Fruit fly (Drosophila melanogaster) whole organism, embryonic: ENCODE measurements around the gene Evi5.

Source experiments
- Aef1 ChIP-seq: fragments of 200-800 bp; sonication (Bioruptor generic); IDR thresholded peaks from 3 replicates; pipeline ENCODE4 v1.3.6; 2022; ENCODE audit warnings: missing biosample characterization, missing genetic modification characterization
- Atf-2 ChIP-seq: fragments of 200-800 bp; sonication (Bioruptor generic); optimal IDR thresholded peaks from 2 replicates; lab custom pipeline; 2016; ENCODE audit warnings: missing biosample characterization, missing genetic modification characterization
- Atf3 ChIP-seq: fragments of 200-800 bp; sonication (Bioruptor generic); optimal IDR thresholded peaks from 3 replicates; lab custom pipeline; 2016; ENCODE audit warnings: missing biosample characterization, missing genetic modification characterization
- CG10274 ChIP-seq: fragments of 200-800 bp; sonication (Bioruptor generic); optimal IDR thresholded peaks from 3 replicates; lab custom pipeline; 2017; ENCODE audit warnings: missing biosample characterization, mild to moderate bottlenecking, missing genetic modification characterization
- CG10462 ChIP-seq: fragments of 200-800 bp; sonication (Bioruptor generic); optimal IDR thresholded peaks from 2 replicates; lab custom pipeline; 2016; ENCODE audit warnings: missing biosample characterization, missing genetic modification characterization
- CG11504 ChIP-seq: fragments of 200-800 bp; sonication (Bioruptor generic); optimal IDR thresholded peaks from 3 replicates; lab custom pipeline; 2019; ENCODE audit warnings: missing biosample characterization, mild to moderate bottlenecking, missing genetic modification characterization, moderate library complexity
- CG12071 ChIP-seq: fragments of 200-800 bp; sonication (Bioruptor generic); optimal IDR thresholded peaks from 3 replicates; lab custom pipeline; 2018; ENCODE audit warnings: missing biosample characterization, mild to moderate bottlenecking, missing genetic modification characterization
- CG12299 ChIP-seq: fragments of 200-800 bp; sonication (Bioruptor generic); optimal IDR thresholded peaks from 2 replicates; lab custom pipeline; 2018; ENCODE audit warnings: missing biosample characterization, mild to moderate bottlenecking, missing genetic modification characterization
- CG15479 ChIP-seq: fragments of 200-800 bp; sonication (Bioruptor generic); optimal IDR thresholded peaks from 3 replicates; lab custom pipeline; 2019; ENCODE audit warnings: missing biosample characterization, mild to moderate bottlenecking, missing genetic modification characterization, moderate library complexity
- CG18011 ChIP-seq: fragments of 200-800 bp; sonication (Bioruptor generic); optimal IDR thresholded peaks from 2 replicates; lab custom pipeline; 2017; ENCODE audit warnings: missing biosample characterization, missing genetic modification characterization, mild to moderate bottlenecking, moderate library complexity, missing genotype
- CG2678 ChIP-seq: fragments of 200-800 bp; sonication (Bioruptor generic); optimal IDR thresholded peaks from 3 replicates; lab custom pipeline; 2019; ENCODE audit warnings: missing biosample characterization, mild to moderate bottlenecking, missing genetic modification characterization, moderate library complexity
- CG2889 ChIP-seq: fragments of 200-800 bp; sonication (Bioruptor generic); IDR thresholded peaks from 3 replicates; pipeline ENCODE4 v1.3.6; 2022; ENCODE audit warnings: missing biosample characterization, missing genetic modification characterization
- CG31441 ChIP-seq: fragments of 200-800 bp; sonication (Bioruptor generic); IDR thresholded peaks from 2 replicates; pipeline ENCODE4 v1.3.6; 2022; ENCODE audit warnings: missing biosample characterization, missing genetic modification characterization
- CG42726 ChIP-seq: fragments of 200-800 bp; sonication (Bioruptor generic); IDR thresholded peaks from 2 replicates; pipeline ENCODE4 v1.3.6; 2022; ENCODE audit warnings: missing biosample characterization, missing genetic modification characterization; ENCODE audit not compliant: partially characterized antibody
- CG43689 ChIP-seq: fragments of 200-800 bp; sonication (Bioruptor generic); IDR thresholded peaks from 2 replicates; pipeline ENCODE4 v1.3.6; 2022; ENCODE audit warnings: missing biosample characterization, missing genetic modification characterization
- CG5953 ChIP-seq: fragments of 200-800 bp; sonication (Bioruptor generic); IDR thresholded peaks from 2 replicates; pipeline ENCODE4 v1.3.6; 2022; ENCODE audit warnings: missing biosample characterization, missing genetic modification characterization
- CG6175 ChIP-seq: fragments of 200-800 bp; sonication (Bioruptor generic); IDR thresholded peaks from 3 replicates; pipeline ENCODE4 v1.3.6; 2022; ENCODE audit warnings: missing biosample characterization, missing genetic modification characterization
- CG7556 ChIP-seq: fragments of 200-800 bp; sonication (Bioruptor generic); optimal IDR thresholded peaks from 2 replicates; lab custom pipeline; 2017; ENCODE audit warnings: missing biosample characterization, mild to moderate bottlenecking, missing genetic modification characterization
- CG8281 ChIP-seq: fragments of 200-800 bp; sonication (Bioruptor generic); optimal IDR thresholded peaks from 2 replicates; lab custom pipeline; 2018; ENCODE audit warnings: missing biosample characterization, mild to moderate bottlenecking, missing genetic modification characterization, moderate library complexity
- CG8290 ChIP-seq, 3 experiments: fragments of 200-800 bp; sonication (Bioruptor generic); optimal IDR thresholded peaks; 2 replicates each; lab custom pipeline; 2016 to 2019; ENCODE audit warnings: missing biosample characterization in 3 of 3, missing genetic modification characterization in 3 of 3, mild to moderate bottlenecking in 2 of 3, moderate library complexity in 1 of 3
- CG8765 ChIP-seq: fragments of 200-800 bp; sonication (Bioruptor generic); IDR thresholded peaks from 2 replicates; pipeline ENCODE4 v1.3.6; 2022; ENCODE audit warnings: missing biosample characterization, missing genetic modification characterization
- Camta ChIP-seq: fragments of 200-800 bp; sonication (Bioruptor generic); optimal IDR thresholded peaks from 2 replicates; lab custom pipeline; 2016; ENCODE audit warnings: missing biosample characterization, missing genetic modification characterization
- Chrac-16 ChIP-seq: fragments of 200-800 bp; sonication (Bioruptor generic); optimal IDR thresholded peaks from 3 replicates; lab custom pipeline; 2016; ENCODE audit warnings: missing biosample characterization, missing genetic modification characterization
- Elba2 ChIP-seq: fragments of 200-800 bp; sonication (Bioruptor generic); optimal IDR thresholded peaks from 3 replicates; lab custom pipeline; 2016; ENCODE audit warnings: missing biosample characterization, missing genetic modification characterization
- Hmx ChIP-seq: fragments of 200-800 bp; sonication (Bioruptor generic); optimal IDR thresholded peaks from 2 replicates; lab custom pipeline; 2016; ENCODE audit warnings: missing biosample characterization, missing genetic modification characterization
- Lim3 ChIP-seq: fragments of 200-800 bp; sonication (Bioruptor generic); IDR thresholded peaks from 2 replicates; pipeline ENCODE4 v1.3.6; 2022; ENCODE audit warnings: missing biosample characterization, missing genetic modification characterization
- Mes4 ChIP-seq: fragments of 200-800 bp; sonication (Bioruptor generic); optimal IDR thresholded peaks from 2 replicates; lab custom pipeline; 2016; ENCODE audit warnings: missing biosample characterization, missing genetic modification characterization
- Rx ChIP-seq: fragments of 200-800 bp; sonication (Bioruptor generic); IDR thresholded peaks from 2 replicates; pipeline ENCODE4 v1.3.6; 2022; ENCODE audit warnings: missing biosample characterization, missing genetic modification characterization
- ac ChIP-seq: fragments of 200-800 bp; sonication (Bioruptor generic); optimal IDR thresholded peaks from 3 replicates; lab custom pipeline; 2017; ENCODE audit warnings: missing biosample characterization, mild to moderate bottlenecking, missing genetic modification characterization
- bigmax ChIP-seq: fragments of 200-800 bp; sonication (Bioruptor generic); optimal IDR thresholded peaks from 2 replicates; lab custom pipeline; 2018; ENCODE audit warnings: missing biosample characterization, mild to moderate bottlenecking, missing genetic modification characterization
- bsh ChIP-seq, 2 experiments: fragments of 200-800 bp; sonication (Bioruptor generic); optimal IDR thresholded peaks; 2 replicates each; lab custom pipeline; 2017 to 2018; ENCODE audit warnings: mild to moderate bottlenecking in 2 of 2, missing biosample characterization in 2 of 2, missing genetic modification characterization in 2 of 2, moderate library complexity in 1 of 2
- cad ChIP-seq: fragments of >200 bp; optimal IDR thresholded peaks from 2 replicates; lab custom pipeline; 2017; ENCODE audit warnings: missing biosample characterization, missing genetic modification characterization
- crp ChIP-seq, 2 experiments: fragments of 200-800 bp; sonication (Bioruptor generic); optimal IDR thresholded peaks; 2 replicates in 1 of 2; 3 replicates in 1 of 2; lab custom pipeline; 2017; ENCODE audit warnings: missing biosample characterization in 2 of 2, missing genetic modification characterization in 2 of 2, mild to moderate bottlenecking in 1 of 2, moderate library complexity in 1 of 2
- en ChIP-seq: fragments of 200-800 bp; sonication (Bioruptor generic); optimal IDR thresholded peaks from 2 replicates; lab custom pipeline; 2016; ENCODE audit warnings: missing biosample characterization, missing genetic modification characterization
- fd3F ChIP-seq: fragments of 200-800 bp; sonication (Bioruptor generic); optimal IDR thresholded peaks from 2 replicates; lab custom pipeline; 2018; ENCODE audit warnings: missing biosample characterization, mild to moderate bottlenecking, missing genetic modification characterization, moderate library complexity
- fru ChIP-seq: fragments of >200 bp; optimal IDR thresholded peaks from 2 replicates; lab custom pipeline; 2017
- gcm2 ChIP-seq: fragments of 200-800 bp; sonication (Bioruptor generic); optimal IDR thresholded peaks from 2 replicates; lab custom pipeline; 2016; ENCODE audit warnings: missing biosample characterization, missing genetic modification characterization
- gfzf ChIP-seq: fragments of 200-800 bp; sonication (Bioruptor generic); optimal IDR thresholded peaks from 2 replicates; lab custom pipeline; 2016; ENCODE audit warnings: missing biosample characterization, mild to moderate bottlenecking, missing genetic modification characterization, moderate library complexity
- hkb ChIP-seq, 2 experiments: fragments of 200-800 bp in 1 of 2; fragments of >200 bp in 1 of 2; sonication (Bioruptor generic) in 1 of 2; IDR thresholded peaks in 1 of 2; optimal IDR thresholded peaks in 1 of 2; 2 replicates each; pipeline versions ENCODE4 v1.3.6 to Lab custom; 2017 to 2022; ENCODE audit warnings: missing biosample characterization in 1 of 2, missing genetic modification characterization in 1 of 2
- nerfin-2 ChIP-seq: fragments of 200-800 bp; sonication (Bioruptor generic); IDR thresholded peaks from 2 replicates; pipeline ENCODE4 v1.3.6; 2022; ENCODE audit warnings: missing biosample characterization, missing genetic modification characterization; ENCODE audit not compliant: partially characterized antibody
- pho ChIP-seq: fragments of 200-800 bp; sonication (Bioruptor generic); optimal IDR thresholded peaks from 2 replicates; lab custom pipeline; 2016; ENCODE audit warnings: missing biosample characterization, missing genetic modification characterization
- ro ChIP-seq: fragments of 200-800 bp; sonication (Bioruptor generic); IDR thresholded peaks from 2 replicates; pipeline ENCODE4 v1.3.6; 2022; ENCODE audit warnings: missing biosample characterization, missing genetic modification characterization
- schlank ChIP-seq: fragments of 200-800 bp; sonication (Bioruptor generic); optimal IDR thresholded peaks from 2 replicates; lab custom pipeline; 2018; ENCODE audit warnings: missing biosample characterization, mild to moderate bottlenecking, missing genetic modification characterization
- wor ChIP-seq: fragments of 200-800 bp; sonication (Bioruptor generic); IDR thresholded peaks from 2 replicates; pipeline ENCODE4 v1.3.6; 2022; ENCODE audit warnings: missing biosample characterization, missing genetic modification characterization
- z ChIP-seq: fragments of 200-800 bp; sonication (Bioruptor generic); IDR thresholded peaks from 3 replicates; pipeline ENCODE4 v1.3.6; 2022; ENCODE audit warnings: missing biosample characterization, missing genetic modification characterization

Evi5 gene

DNA sequence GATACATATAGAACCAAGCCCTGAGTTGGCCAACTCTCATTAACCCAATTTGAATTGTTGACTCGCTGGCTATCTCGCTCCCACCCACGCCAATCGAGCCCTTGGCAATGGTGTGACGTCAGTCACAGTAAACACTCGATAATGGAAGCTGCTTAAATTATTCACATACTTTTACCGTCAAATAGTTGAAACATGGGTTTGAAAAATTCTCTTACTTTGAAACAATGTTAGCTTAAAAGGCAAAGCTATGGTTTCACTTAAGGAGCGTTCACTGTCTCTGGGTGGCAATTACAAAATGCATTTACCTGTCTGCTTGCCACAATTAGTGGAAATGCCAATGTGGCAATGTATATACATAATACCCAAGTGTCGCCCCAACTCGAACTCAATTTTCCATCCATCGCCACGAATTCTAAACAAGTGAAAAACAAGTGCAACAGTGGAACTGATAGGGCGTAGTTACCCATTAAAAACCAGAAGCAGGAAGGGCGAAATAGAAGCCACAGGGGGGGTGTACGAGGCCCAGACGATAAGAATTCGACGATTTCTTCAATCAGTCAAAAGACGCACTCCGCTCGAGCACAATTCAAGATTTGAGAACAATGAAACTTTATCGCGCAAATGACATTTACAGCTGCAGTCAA is 4.6 kb downstream of the Evi5 start (continued):
- peak; percentile 81 for TF ChIP-seq CG7556
- peak in 1 of 2 experiments; percentile 84 for TF ChIP-seq bsh (GFP tag; optimal IDR thresholded peaks at IDR 0.05; lab: Kevin White, UChicago)
- TF ChIP-seq ac (GFP tag; lab: Kevin White, UChicago) = peak; percentile 17
- no peak for TF ChIP-seq nerfin-2 (GFP tag; lab: Robert Waterston, UW)
- peak; percentile 78 for TF ChIP-seq schlank
- peak; percentile 74 for TF ChIP-seq CG31441 (GFP tag; lab: Robert Waterston, UW)
- peak; percentile 71 for TF ChIP-seq CG10274 (GFP tag; lab: Kevin White, UChicago)
- peak; percentile 65 for TF ChIP-seq CG10462
- TF ChIP-seq CG11504 = peak; percentile 88
- TF ChIP-seq CG2678 (tag; lab: Kevin White, UChicago) = peak; percentile 89
- TF ChIP-seq CG8281 (tag; lab: Kevin White, UChicago) = peak; percentile 59
- peak; percentile 73 for TF ChIP-seq Atf-2 (GFP tag; lab: Kevin White, UChicago)
- TF ChIP-seq fd3F (GFP tag; lab: Kevin White, UChicago) = peak; percentile 80
- 0 out of 2 replicates have a peak, but pooled peaks have one; percentile 26 for TF ChIP-seq ro (GFP tag; lab: Robert Waterston, UW)
- TF ChIP-seq CG6175 (GFP tag; lab: Robert Waterston, UW) = 0 out of 3 replicates have a peak, but pooled peaks have one; percentile 63
- peak; percentile 28 for TF ChIP-seq CG18011
- no peak for TF ChIP-seq cad (GFP tag; lab: Kevin White, UChicago)
- TF ChIP-seq CG5953 (GFP tag; lab: Robert Waterston, UW) = peak; percentile 89
- no peak for TF ChIP-seq CG42726 (GFP tag; lab: Robert Waterston, UW)
- TF ChIP-seq Lim3 (GFP tag; lab: Robert Waterston, UW) = peak; percentile 57; the same call in 1 of the 2 replicates
- TF ChIP-seq hkb (optimal IDR thresholded peaks at IDR 0.05; lab: Kevin White, UChicago) = no peak
- peak; percentile 87 for TF ChIP-seq hkb (GFP tag; IDR thresholded peaks at IDR 0.05; lab: Robert Waterston, UW)
- peak; percentile 87 for TF ChIP-seq Aef1
- peak; percentile 24 for TF ChIP-seq CG15479 (GFP tag; lab: Kevin White, UChicago)
- peak; percentile 48 for TF ChIP-seq CG8290 (GFP tag; optimal IDR thresholded peaks at IDR 0.05; lab: Kevin White, UChicago)
- peak in 1 of 2 experiments; percentile 97 for TF ChIP-seq CG8290 (tag; optimal IDR thresholded peaks at IDR 0.05; lab: Kevin White, UChicago)
- TF ChIP-seq Rx = peak; percentile 85
- TF ChIP-seq gfzf (GFP tag; lab: Kevin White, UChicago) = no peak
- TF ChIP-seq CG12299 (tag; lab: Kevin White, UChicago) = peak; percentile 73
- TF ChIP-seq gcm2 (GFP tag; lab: Kevin White, UChicago) = peak; percentile 70
- peak; percentile 71 for TF ChIP-seq CG43689 (GFP tag; lab: Robert Waterston, UW)
- peak; percentile 9 for TF ChIP-seq Hmx (GFP tag; lab: Kevin White, UChicago)
- TF ChIP-seq fru (lab: Kevin White, UChicago) = no peak
- TF ChIP-seq z (GFP tag; lab: Robert Waterston, UW) = no peak; the same call in 2 of the 3 replicates
- TF ChIP-seq en (GFP tag; lab: Kevin White, UChicago) = peak; percentile 70
- TF ChIP-seq Camta = peak; percentile 82
- TF ChIP-seq CG12071 = peak; percentile 88
- peak; percentile 74 for TF ChIP-seq pho
- TF ChIP-seq CG8765 (GFP tag; lab: Robert Waterston, UW) = peak; percentile 74
- TF ChIP-seq crp (GFP tag; optimal IDR thresholded peaks at IDR 0.05; lab: Kevin White, UChicago) = peak in 1 of 2 experiments; percentile 22
- peak; percentile 84 for TF ChIP-seq Atf3 (GFP tag; lab: Kevin White, UChicago)
- TF ChIP-seq Elba2 (GFP tag; lab: Kevin White, UChicago) = peak; percentile 73
- peak; percentile 74 for TF ChIP-seq Chrac-16 (GFP tag; lab: Kevin White, UChicago)
- peak; percentile 72 for TF ChIP-seq wor (GFP tag; lab: Robert Waterston, UW)
- peak; percentile 79 for TF ChIP-seq CG2889 (GFP tag; lab: Robert Waterston, UW)
- TF ChIP-seq bigmax = no peak
- peak; percentile 76 for TF ChIP-seq Mes4 (GFP tag; lab: Kevin White, UChicago)
- TF ChIP-seq, all 482 proteins: peak for 414
